Worm (Caenorhabditis elegans): ENCODE results near the gene W07G4.5.

ce11 chrV:13085917-13086552, 38.3 kb downstream of the W07G4.5 start:
- no peak for TF ChIP-seq T22C8.4 (GFP tag; IDR thresholded peaks at IDR 0.05)
- 0 out of 2 replicates have a peak, but pooled peaks have one; percentile 29 for TF ChIP-seq klf-2 (GFP tag; conservative IDR thresholded peaks at IDR 0.05)
- no peak for TF ChIP-seq ztf-29 (GFP tag; IDR thresholded peaks at IDR 0.05)

Data from whole organism, midembryonic.